Worm (Caenorhabditis elegans): ENCODE results near the gene exos-9.

Gene exos-9

ce11 chrIII:7210486-7210885 lies 12.6 kb upstream of the exos-9 start:
- TF ChIP-seq ces-1 (GFP tag; optimal IDR thresholded peaks at IDR 0.05) (no peak), M03D4.4 (tag; optimal IDR thresholded peaks at IDR 0.05) (no peak), flh-1 (GFP tag; optimal IDR thresholded peaks at IDR 0.05) (no peak), nhr-12 (tag; optimal IDR thresholded peaks at IDR 0.05) (no peak), nhr-76 (tag; optimal IDR thresholded peaks at IDR 0.05) (no peak), mab-5 (tag; optimal IDR thresholded peaks at IDR 0.05) (no peak), sem-2 (GFP tag; optimal IDR thresholded peaks at IDR 0.05) (no peak), drap-1 (GFP tag; optimal IDR thresholded peaks at IDR 0.05) (no peak), nhr-237 (tag; optimal IDR thresholded peaks at IDR 0.05) (no peak), mls-2 (tag; optimal IDR thresholded peaks at IDR 0.05) (no peak), nhr-28 (tag; optimal IDR thresholded peaks at IDR 0.05) (no peak), ceh-43 (GFP tag; optimal IDR thresholded peaks at IDR 0.05) (no peak), lsy-2 (tag; optimal IDR thresholded peaks at IDR 0.05) (no peak), pha-4 (tag; optimal IDR thresholded peaks at IDR 0.05) (no peak), ztf-11 (tag; optimal IDR thresholded peaks at IDR 0.05) (no peak), unc-120 (tag; optimal IDR thresholded peaks at IDR 0.05; ENCODE audit: poor library complexity, severe bottlenecking) (no peak), hlh-1 (tag; optimal IDR thresholded peaks at IDR 0.05) (no peak)

ce11 chrIII:7209721-7210120 lies 11.8 kb upstream of the exos-9 start, which contains the start of gene R151.2:
TSS of gene R151.2 (plus strand) at chrIII:7209967.
- TF ChIP-seq nhr-76 (tag; optimal IDR thresholded peaks at IDR 0.05) (no peak), nhr-2 (tag; optimal IDR thresholded peaks at IDR 0.05) (no peak), nhr-12 (tag; optimal IDR thresholded peaks at IDR 0.05) (no peak), tbx-8 (GFP tag; optimal IDR thresholded peaks at IDR 0.05) (no peak), snpc-4 (tag; optimal IDR thresholded peaks at IDR 0.05) (no peak), ceh-43 (GFP tag; optimal IDR thresholded peaks at IDR 0.05) (no peak), pha-4 (tag; optimal IDR thresholded peaks at IDR 0.05) (no peak)

- no peak for TF ChIP-seq flh-1 (GFP tag; optimal IDR thresholded peaks at IDR 0.05)
- peak; percentile 50 for TF ChIP-seq hlh-1 (tag; optimal IDR thresholded peaks at IDR 0.05)
- no peak for TF ChIP-seq blmp-1 (tag; optimal IDR thresholded peaks at IDR 0.05)
- TF ChIP-seq cnd-1 (tag; optimal IDR thresholded peaks at IDR 0.05), result no peak
- peak; percentile 99 for TF ChIP-seq lsy-2 (tag; optimal IDR thresholded peaks at IDR 0.05)
- TF ChIP-seq ceh-43 (GFP tag; optimal IDR thresholded peaks at IDR 0.05), result no peak
- no peak for TF ChIP-seq ceh-83 (GFP tag; optimal IDR thresholded peaks at IDR 0.05)
- no peak for TF ChIP-seq mab-5 (tag; optimal IDR thresholded peaks at IDR 0.05)
- no peak for TF ChIP-seq M03D4.4 (tag; optimal IDR thresholded peaks at IDR 0.05)
- peak; percentile 89 for TF ChIP-seq nhr-237 (tag; optimal IDR thresholded peaks at IDR 0.05)
- TF ChIP-seq mls-2 (tag; optimal IDR thresholded peaks at IDR 0.05), result no peak
- TF ChIP-seq drap-1 (GFP tag; optimal IDR thresholded peaks at IDR 0.05), result no peak
- TF ChIP-seq pha-4 (tag; optimal IDR thresholded peaks at IDR 0.05), result peak; percentile 89
- TF ChIP-seq snpc-4 (tag; optimal IDR thresholded peaks at IDR 0.05), result no peak
- TF ChIP-seq unc-120 (tag; optimal IDR thresholded peaks at IDR 0.05; ENCODE audit: poor library complexity, severe bottlenecking), result peak; percentile 67
- no peak for TF ChIP-seq elt-3 (tag; optimal IDR thresholded peaks at IDR 0.05)
- peak; percentile 64 for TF ChIP-seq ces-1 (GFP tag; optimal IDR thresholded peaks at IDR 0.05)
- TF ChIP-seq lin-13 (tag; optimal IDR thresholded peaks at IDR 0.05), result peak; percentile 86
- peak; percentile 1 for TF ChIP-seq unc-62 (GFP tag; optimal IDR thresholded peaks at IDR 0.05)
- no peak for TF ChIP-seq ztf-11 (tag; optimal IDR thresholded peaks at IDR 0.05)
- peak; percentile 52 for TF ChIP-seq ham-2 (GFP tag; optimal IDR thresholded peaks at IDR 0.05)
- no peak for TF ChIP-seq zip-8 (tag; optimal IDR thresholded peaks at IDR 0.05)
- TF ChIP-seq elt-1 (tag; optimal IDR thresholded peaks at IDR 0.05; ENCODE audit: borderline replicate concordance, insufficient read depth), result no peak
- TF ChIP-seq nhr-2 (tag; optimal IDR thresholded peaks at IDR 0.05), result no peak
- TF ChIP-seq sem-2 (GFP tag; optimal IDR thresholded peaks at IDR 0.05), result no peak
- no peak for TF ChIP-seq unc-39 (tag; optimal IDR thresholded peaks at IDR 0.05)
- no peak for TF ChIP-seq bed-3 (GFP tag; optimal IDR thresholded peaks at IDR 0.05)
- peak; percentile 55 for TF ChIP-seq sptf-1 (tag; optimal IDR thresholded peaks at IDR 0.05)
- no peak for TF ChIP-seq tbx-8 (GFP tag; optimal IDR thresholded peaks at IDR 0.05)
- TF ChIP-seq lin-32 (GFP tag; optimal IDR thresholded peaks at IDR 0.05), result no peak
- no peak for TF ChIP-seq nhr-76 (tag; optimal IDR thresholded peaks at IDR 0.05)
- TF ChIP-seq ceh-39 (tag; optimal IDR thresholded peaks at IDR 0.05), result peak; percentile 75
- no peak for TF ChIP-seq nhr-28 (tag; optimal IDR thresholded peaks at IDR 0.05)
- TF ChIP-seq mep-1 (tag; optimal IDR thresholded peaks at IDR 0.05), result peak; percentile 99
- no peak for TF ChIP-seq nhr-12 (tag; optimal IDR thresholded peaks at IDR 0.05)
Measured at ce11 chrIII:7207903-7208497, 10.1 kb upstream of the exos-9 start, which contains the start of gene rpl-6. TSS of gene rpl-6 (plus strand) at chrIII:7208447.
